Worm (Caenorhabditis elegans) whole organism, L4/young adult: Measurements from ENCODE around the gene srh-87.
"Not testable (repeated sequence)": the region's sequence is repeated elsewhere in the genome, so short reads cannot be mapped to it uniquely, and the experiment has no call there.

ENCODE experiments used
- W03F9.2 ChIP-seq: fragments of 150-350 bp; optimal IDR thresholded peaks from 2 replicates; lab custom pipeline; 2014; ENCODE audit warnings: missing biosample characterization, missing genetic modification characterization
- dao-5 ChIP-seq: sonication (generic microtip); optimal IDR thresholded peaks from 2 replicates; lab custom pipeline; 2016; ENCODE audit warnings: missing genotype, missing genetic modification characterization, moderate library complexity, missing compliant biosample characterization
- him-1 ChIP-seq: sonication (generic microtip); optimal IDR thresholded peaks from 2 replicates; lab custom pipeline; 2016; ENCODE audit warnings: missing genotype, missing genetic modification reagents, missing genetic modification characterization, missing compliant biosample characterization

The srh-87 gene

DNA sequence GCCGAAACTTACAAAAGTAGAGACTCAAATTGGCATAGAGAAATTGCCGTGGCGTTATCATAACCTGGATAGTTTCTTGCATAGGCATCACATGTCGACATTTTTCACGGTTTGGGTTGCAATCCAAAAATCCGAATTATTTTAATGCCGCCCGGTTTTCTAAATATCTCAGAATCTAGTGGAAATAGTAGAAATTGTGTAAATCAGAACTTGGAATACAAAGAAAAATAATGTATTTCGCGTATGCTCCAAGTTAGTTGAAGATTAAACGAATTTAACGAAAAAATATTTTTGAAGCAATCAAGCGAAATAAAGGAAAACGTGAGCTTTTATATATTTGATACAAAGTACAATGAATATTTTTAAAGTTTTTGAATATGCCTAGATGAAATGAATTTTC lies 15.4 kb upstream of the srh-87 start, which contains the start of gene srw-144:
TSS of gene srw-144 (minus strand) at position 101 of the 400 bp plus-strand sequence.
- no peak for TF ChIP-seq dao-5 (tag; lab: Kevin White, UChicago)
- TF ChIP-seq W03F9.2 = no peak
- TF ChIP-seq him-1 = no peak

ce11 chrV:2958202-2958601 lies 12.7 kb upstream of the srh-87 start, which contains the start of gene srw-142:
TSS of gene srw-142 (minus strand) at chrV:2958302.
- no peak for TF ChIP-seq him-1

- TF ChIP-seq dao-5 (tag; lab: Kevin White, UChicago); W03F9.2; him-1: not testable (repeated sequence)
Measured at ce11 chrV:2955342-2955741, 9.8 kb upstream of the srh-87 start, which contains the start of gene srh-248. TSS of gene srh-248 (minus strand) at chrV:2955442.

ce11 chrV:2952102-2952501 lies 6.6 kb upstream of the srh-87 start, which contains the start of gene srw-122:
TSS of gene srw-122 (minus strand) at chrV:2952202.
- not testable (repeated sequence) for TF ChIP-seq W03F9.2; him-1; dao-5 (tag; lab: Kevin White, UChicago)

DNA sequence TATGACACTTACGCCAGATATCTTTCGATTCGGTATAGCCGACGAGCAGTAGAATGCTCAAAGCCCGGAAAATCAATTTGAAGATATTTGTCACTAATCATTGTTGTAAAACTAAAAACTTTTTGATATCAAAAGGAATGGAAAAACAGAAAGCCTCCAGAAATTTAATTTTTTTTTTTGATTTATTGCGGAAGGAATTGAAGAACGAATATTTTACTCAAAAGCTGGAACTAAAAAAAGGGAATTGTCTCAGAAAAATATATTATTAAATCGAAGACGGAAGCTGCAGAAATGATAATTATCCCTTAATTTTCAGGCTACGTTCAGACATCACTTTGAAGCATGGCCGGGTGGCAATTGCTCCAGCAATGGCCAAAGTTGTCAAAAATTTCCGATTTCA lies 1.6 kb downstream of the srh-87 start, which contains the start of gene srw-137:
TSS of gene srw-137 (minus strand) at position 101 of the 400 bp plus-strand sequence.
- TF ChIP-seq him-1 (no peak), dao-5 (tag; lab: Kevin White, UChicago) (no peak), W03F9.2 (no peak)

ce11 chrV:2942247-2942646 lies 3.3 kb downstream of the srh-87 start:
- TF ChIP-seq dao-5 (tag; lab: Kevin White, UChicago) (no peak), him-1 (no peak)

- TF ChIP-seq W03F9.2 (no peak), him-1 (no peak), dao-5 (tag; lab: Kevin White, UChicago) (no peak)
Measured at ce11 chrV:2941405-2941804, 4.1 kb downstream of the srh-87 start, which contains the start of gene srw-143. TSS of gene srw-143 (minus strand) at chrV:2941505.

ce11 chrV:2938497-2938896 lies 7.0 kb downstream of the srh-87 start, which contains the start of gene srw-141:
TSS of gene srw-141 (minus strand) at chrV:2938597.
- TF ChIP-seq dao-5 (tag; lab: Kevin White, UChicago) (no peak), W03F9.2 (no peak), him-1 (no peak)

DNA sequence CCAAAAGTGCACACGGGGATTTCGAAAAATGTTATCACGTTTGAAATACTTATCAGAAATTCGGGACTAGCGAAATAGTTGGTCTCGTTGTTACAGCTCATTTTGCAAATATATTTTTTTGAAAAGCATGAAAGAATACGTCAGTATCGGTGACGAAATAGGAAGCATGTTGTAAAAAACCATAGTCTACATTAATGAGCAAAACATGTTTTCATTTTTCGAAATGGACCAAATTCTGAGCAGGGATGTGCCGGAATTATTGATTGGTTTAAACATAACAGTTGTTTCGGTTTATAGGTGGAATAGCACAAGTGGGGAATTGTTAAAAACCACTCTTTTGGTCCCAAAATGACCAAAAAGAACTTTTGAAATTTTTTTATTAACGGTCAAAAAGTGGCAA lies 11.4 kb downstream of the srh-87 start, which contains the start of gene srh-247:
TSS of gene srh-247 (minus strand) at position 101 of the 400 bp plus-strand sequence.
- TF ChIP-seq him-1 (no peak), W03F9.2 (no peak), dao-5 (tag; lab: Kevin White, UChicago) (no peak)

ce11 chrV:2931252-2931651 lies 14.2 kb downstream of the srh-87 start, which contains the start of gene C31B8.1:
TSS of gene C31B8.1 (plus strand) at chrV:2931552.
- TF ChIP-seq him-1 = no peak
- no peak for TF ChIP-seq W03F9.2
- no peak for TF ChIP-seq dao-5 (tag; lab: Kevin White, UChicago)

ce11 chrV:2929753-2930152 lies 15.7 kb downstream of the srh-87 start, which contains the start of gene C31B8.16:
TSS of gene C31B8.16 (plus strand) at chrV:2930053.
- TF ChIP-seq him-1 = no peak
- no peak for TF ChIP-seq dao-5 (tag; lab: Kevin White, UChicago)
- no peak for TF ChIP-seq W03F9.2

- no peak for TF ChIP-seq dao-5 (tag; lab: Kevin White, UChicago)
- TF ChIP-seq W03F9.2 = no peak
- no peak for TF ChIP-seq him-1
Measured at ce11 chrV:2927553-2927952, 17.9 kb downstream of the srh-87 start, which contains the start of gene C31B8.12. TSS of gene C31B8.12 (minus strand) at chrV:2927653.

DNA sequence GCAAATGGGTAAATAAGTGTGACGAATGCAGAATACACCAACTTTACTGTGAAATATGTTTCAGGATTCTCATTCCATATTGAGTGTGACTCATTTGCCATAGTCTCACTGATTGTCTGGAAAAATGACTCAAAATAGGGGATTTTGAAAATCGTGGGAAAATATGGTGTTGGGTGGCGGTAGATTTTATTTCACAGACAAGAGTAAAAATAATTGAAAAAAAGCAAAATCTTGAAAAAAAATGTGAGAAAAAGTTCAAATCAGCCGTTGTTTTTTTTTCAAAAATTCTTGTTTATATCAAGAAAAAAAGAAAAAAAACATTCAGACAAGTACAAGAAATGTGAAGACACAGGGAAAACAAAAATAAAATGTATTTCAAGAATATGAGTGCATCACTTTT lies 22.9 kb downstream of the srh-87 start, which contains the start of gene srh-38:
TSS of gene srh-38 (minus strand) at position 101 of the 400 bp plus-strand sequence.
- TF ChIP-seq W03F9.2 (no peak), him-1 (no peak), dao-5 (tag; lab: Kevin White, UChicago) (no peak)

DNA sequence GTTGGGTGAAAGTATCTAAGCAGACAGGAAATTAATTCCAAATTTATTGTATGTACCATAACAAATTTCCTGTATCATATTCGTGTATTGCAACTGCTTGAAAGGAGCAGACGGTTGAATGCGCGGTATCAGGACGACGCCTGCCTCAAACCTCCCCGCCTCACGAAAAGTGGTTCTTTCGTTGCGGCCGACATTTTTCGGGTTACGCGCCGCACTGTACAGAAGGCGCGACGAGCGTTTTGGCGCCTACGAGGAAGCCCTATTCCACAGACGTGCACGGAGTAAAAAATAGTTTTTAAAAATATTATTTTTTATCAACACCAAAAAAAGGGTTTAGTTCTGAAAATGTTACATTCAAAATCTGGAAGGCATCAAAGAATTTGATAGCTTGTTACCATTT lies 25.4 kb downstream of the srh-87 start:
- TF ChIP-seq dao-5 (tag; lab: Kevin White, UChicago) (no peak), W03F9.2 (no peak), him-1 (no peak)

- no peak for TF ChIP-seq him-1
- TF ChIP-seq dao-5 (tag; lab: Kevin White, UChicago) = no peak
- TF ChIP-seq W03F9.2 = no peak
Measured at ce11 chrV:2913948-2914347, 31.6 kb downstream of the srh-87 start, which contains the start of gene srh-146. TSS of gene srh-146 (plus strand) at chrV:2914248.
